Worm (Caenorhabditis elegans) whole organism, L4/young adult: Measurements from ENCODE around the gene gck-4.

Experiments
- W03F9.2 ChIP-seq: fragments of 150-350 bp; optimal IDR thresholded peaks from 2 replicates; lab custom pipeline; 2014; ENCODE audit warnings: missing biosample characterization, missing genetic modification characterization
- dao-5 ChIP-seq: sonication (generic microtip); optimal IDR thresholded peaks from 2 replicates; lab custom pipeline; 2016; ENCODE audit warnings: missing genotype, missing genetic modification characterization, moderate library complexity, missing compliant biosample characterization
- him-1 ChIP-seq: sonication (generic microtip); optimal IDR thresholded peaks from 2 replicates; lab custom pipeline; 2016; ENCODE audit warnings: missing genotype, missing genetic modification reagents, missing genetic modification characterization, missing compliant biosample characterization

DNA sequence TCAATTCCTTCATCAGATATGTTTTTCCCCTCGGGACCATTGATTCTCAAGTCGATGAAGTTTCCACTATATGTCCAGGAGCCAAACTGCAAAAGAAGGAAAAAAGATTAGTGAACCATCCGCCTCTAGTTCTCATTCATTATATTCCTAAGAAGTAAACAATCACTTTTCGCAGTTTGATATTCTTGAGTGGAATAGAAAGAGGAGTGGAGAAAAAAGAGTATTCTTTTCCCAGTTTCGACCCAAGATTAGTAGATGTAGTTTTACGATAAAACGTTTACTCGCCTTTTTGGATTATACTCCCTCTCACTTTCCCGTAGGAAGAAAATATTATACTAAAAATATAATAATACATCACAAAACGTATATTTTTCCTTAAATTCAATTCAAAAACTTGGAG, 32.1 kb upstream of the gck-4 start:
- no peak for TF ChIP-seq W03F9.2
- TF ChIP-seq him-1 (tag; lab: Kevin White, UChicago), result no peak
- no peak for TF ChIP-seq dao-5
